Worm (Caenorhabditis elegans) whole organism, late embryonic: ENCODE measurements around the gene nhr-51.

Experiments
- ceh-24 ChIP-seq: sonication (generic microtip); optimal IDR thresholded peaks from 2 replicates; lab custom pipeline; 2016; ENCODE audit warnings: mild to moderate bottlenecking, missing genetic modification characterization, missing compliant biosample characterization
- ceh-48 ChIP-seq: sonication (generic microtip); optimal IDR thresholded peaks from 2 replicates; lab custom pipeline; 2016; ENCODE audit warnings: missing genetic modification characterization, inconsistent platforms, missing compliant biosample characterization
- eyg-1 ChIP-seq: sonication (generic microtip); optimal IDR thresholded peaks from 2 replicates; lab custom pipeline; 2016; ENCODE audit warnings: missing genotype, missing genetic modification characterization, missing compliant biosample characterization
- fax-1 ChIP-seq: sonication (generic microtip); optimal IDR thresholded peaks from 2 replicates; lab custom pipeline; 2016; ENCODE audit warnings: missing genotype, missing genetic modification characterization, missing compliant biosample characterization
- hlh-30 ChIP-seq: sonication (generic microtip); optimal IDR thresholded peaks from 2 replicates; lab custom pipeline; 2017; ENCODE audit warnings: antibody characterized with exemption, missing genetic modification characterization, missing compliant biosample characterization; ENCODE audit not compliant: insufficient read depth
- lim-6 ChIP-seq: sonication (generic microtip); optimal IDR thresholded peaks from 2 replicates; lab custom pipeline; 2016; ENCODE audit warnings: missing genetic modification characterization, missing compliant biosample characterization
- pqm-1 ChIP-seq: sonication (generic microtip); optimal IDR thresholded peaks from 2 replicates; lab custom pipeline; 2016; ENCODE audit warnings: missing genetic modification characterization, missing compliant biosample characterization
- rnt-1 ChIP-seq: sonication (generic microtip); optimal IDR thresholded peaks from 2 replicates; lab custom pipeline; 2016; ENCODE audit warnings: missing genetic modification characterization, missing compliant biosample characterization
- tbx-2 ChIP-seq: sonication (generic microtip); optimal IDR thresholded peaks from 2 replicates; lab custom pipeline; 2016; ENCODE audit warnings: missing genetic modification characterization, missing compliant biosample characterization

ce11 chrV:15652147-15652546, 21.7 kb upstream of the nhr-51 start:
- TF ChIP-seq ceh-48 (tag; lab: Kevin White, UChicago) = no peak
- no peak for TF ChIP-seq rnt-1
- TF ChIP-seq lim-6 (tag; lab: Kevin White, UChicago) = no peak
- no peak for TF ChIP-seq hlh-30 (tag; lab: Kevin White, UChicago)
- no peak for TF ChIP-seq eyg-1
- TF ChIP-seq fax-1 (tag; lab: Kevin White, UChicago) = no peak
- no peak for TF ChIP-seq ceh-24 (tag; lab: Kevin White, UChicago)
- no peak for TF ChIP-seq tbx-2 (tag; lab: Kevin White, UChicago)
- TF ChIP-seq pqm-1 = no peak
